Worm (Caenorhabditis elegans): ENCODE results near the gene coq-3.

Gene coq-3

ce11 chrIV:14767693-14768251 is 28.4 kb downstream of the coq-3 start, which contains the start of the genes mrps-7 and Y57G11C.3 (continued):
- TF ChIP-seq efl-1 (GFP tag; optimal IDR thresholded peaks at IDR 0.05) (peak; percentile 54), attf-3 (GFP tag; conservative IDR thresholded peaks at IDR 0.05) (peak; percentile 100), lin-40 (tag; optimal IDR thresholded peaks at IDR 0.05) (peak; percentile 89), B0035.1 (tag; optimal IDR thresholded peaks at IDR 0.05) (no peak), ztf-28 (GFP tag; IDR thresholded peaks at IDR 0.05) (no peak), F10E7.11 (tag; optimal IDR thresholded peaks at IDR 0.05) (no peak), lin-35 (GFP tag; optimal IDR thresholded peaks at IDR 0.05) (peak in 2 of 3 experiments; percentile 12 to 83), ccch-3 (GFP tag; optimal IDR thresholded peaks at IDR 0.05) (no peak), F33H1.4 (GFP tag; IDR thresholded peaks at IDR 0.05) (peak; percentile 56; the same call in 1 of the 2 replicates), egrh-3 (GFP tag; IDR thresholded peaks at IDR 0.05) (no peak), snpc-4 (GFP tag; optimal IDR thresholded peaks at IDR 0.05) (peak; percentile 83), snpc-4 (tag; optimal IDR thresholded peaks at IDR 0.05) (peak; percentile 73 to 93 (median 86)), ama-1 (optimal IDR thresholded peaks at IDR 0.05) (peak; percentile 27), ama-1 (GFP tag; optimal IDR thresholded peaks at IDR 0.05) (no peak), hmg-20 (GFP tag; IDR thresholded peaks at IDR 0.05) (0 out of 2 replicates have a peak, but pooled peaks have one; percentile 50), F23B12.7 (tag; optimal IDR thresholded peaks at IDR 0.05; ENCODE audit: insufficient read depth) (peak; percentile 82), K11D2.4 (GFP tag; IDR thresholded peaks at IDR 0.05) (peak; percentile 70), pbrm-1 (GFP tag; IDR thresholded peaks at IDR 0.05) (peak; percentile 79), lsl-1 (GFP tag; optimal IDR thresholded peaks at IDR 0.05) (peak; percentile 45), pha-4 (tag; optimal IDR thresholded peaks at IDR 0.05) (peak; percentile 80), let-607 (tag; optimal IDR thresholded peaks at IDR 0.05) (peak in 1 of 2 experiments; percentile 47), attf-6 (GFP tag; IDR thresholded peaks at IDR 0.05) (peak; percentile 92), nfyb-1 (GFP tag; IDR thresholded peaks at IDR 0.05) (peak; percentile 42; the same call in 1 of the 2 replicates), F49E8.2 (tag; optimal IDR thresholded peaks at IDR 0.05; ENCODE audit: insufficient read depth) (peak; percentile 67), tlf-1 (GFP tag; optimal IDR thresholded peaks at IDR 0.05) (peak; percentile 20), repo-1 (tag; optimal IDR thresholded peaks at IDR 0.05) (no peak), ceh-27 (GFP tag; optimal IDR thresholded peaks at IDR 0.05) (peak; percentile 74), D2030.7 (GFP tag; IDR thresholded peaks at IDR 0.05) (peak; percentile 64; the same call in 1 of the 2 replicates), nhr-80 (tag; optimal IDR thresholded peaks at IDR 0.05) (peak; percentile 11), mcd-1 (GFP tag; IDR thresholded peaks at IDR 0.05) (peak; percentile 99), snpc-1.3 (tag; optimal IDR thresholded peaks at IDR 0.05; ENCODE audit: insufficient read depth) (peak; percentile 90), ztf-26 (tag; optimal IDR thresholded peaks at IDR 0.05) (peak; percentile 63), madf-6 (GFP tag; IDR thresholded peaks at IDR 0.05) (peak; percentile 73), ekl-4 (GFP tag; IDR thresholded peaks at IDR 0.05) (peak; percentile 58; the same call in 1 of the 2 replicates), snpc-3.4 (tag; optimal IDR thresholded peaks at IDR 0.05) (peak; percentile 36), ztf-3 (GFP tag; optimal IDR thresholded peaks at IDR 0.05) (no peak), hmg-1.2 (GFP tag; IDR thresholded peaks at IDR 0.05) (peak; percentile 99), dpl-1 (GFP tag; optimal IDR thresholded peaks at IDR 0.05) (peak; percentile 18), attf-5 (GFP tag; optimal IDR thresholded peaks at IDR 0.05) (peak; percentile 79), athp-1 (tag; optimal IDR thresholded peaks at IDR 0.05) (peak; percentile 30), let-526 (GFP tag; IDR thresholded peaks at IDR 0.05) (no peak), ZK185.1 (tag; optimal IDR thresholded peaks at IDR 0.05; ENCODE audit: poor library complexity, severe bottlenecking) (peak; percentile 78), dox-1 (GFP tag; IDR thresholded peaks at IDR 0.05) (peak; percentile 86), snpc-1.1 (tag; optimal IDR thresholded peaks at IDR 0.05; ENCODE audit: insufficient read depth) (peak; percentile 60), lin-54 (GFP tag; optimal IDR thresholded peaks at IDR 0.05) (peak; percentile 78), K12H6.12 (tag; optimal IDR thresholded peaks at IDR 0.05) (peak; percentile 69), B0336.3 (GFP tag; IDR thresholded peaks at IDR 0.05) (peak; percentile 68)
